Worm (Caenorhabditis elegans): ENCODE results near the gene srbc-12.
"Not testable (repeated sequence)": the region's sequence is repeated elsewhere in the genome, so short reads cannot be mapped to it uniquely, and the experiment has no call there.

srbc-12 gene

ce11 chrV:808260-808659 is 41.4 kb upstream of the srbc-12 start:
- TF ChIP-seq nhr-76 (tag; optimal IDR thresholded peaks at IDR 0.05) (no peak), ceh-43 (GFP tag; optimal IDR thresholded peaks at IDR 0.05) (no peak), unc-62 (GFP tag; optimal IDR thresholded peaks at IDR 0.05) (no peak), nhr-12 (tag; optimal IDR thresholded peaks at IDR 0.05) (no peak), cnd-1 (tag; optimal IDR thresholded peaks at IDR 0.05) (no peak), ceh-83 (GFP tag; optimal IDR thresholded peaks at IDR 0.05) (no peak), elt-1 (tag; optimal IDR thresholded peaks at IDR 0.05; ENCODE audit: borderline replicate concordance, insufficient read depth) (no peak), zip-8 (tag; optimal IDR thresholded peaks at IDR 0.05) (no peak), lin-13 (tag; optimal IDR thresholded peaks at IDR 0.05) (no peak), ces-1 (GFP tag; optimal IDR thresholded peaks at IDR 0.05) (no peak), sem-2 (GFP tag; optimal IDR thresholded peaks at IDR 0.05) (no peak), snpc-4 (tag; optimal IDR thresholded peaks at IDR 0.05) (no peak), drap-1 (GFP tag; optimal IDR thresholded peaks at IDR 0.05) (no peak), tbx-8 (GFP tag; optimal IDR thresholded peaks at IDR 0.05) (no peak)

- TF ChIP-seq nhr-237 (tag; optimal IDR thresholded peaks at IDR 0.05) (no peak), ces-1 (GFP tag; optimal IDR thresholded peaks at IDR 0.05) (peak; percentile 67)
Observed at ce11 chrV:810281-810862, 39.2 kb upstream of the srbc-12 start, which contains the start of gene R13D11.4. Gene R13D11.4, plus strand, starts transcription at chrV:810812.

- TF ChIP-seq nhr-12 (tag; optimal IDR thresholded peaks at IDR 0.05) = no peak
- TF ChIP-seq ham-2 (GFP tag; optimal IDR thresholded peaks at IDR 0.05) = no peak
- TF ChIP-seq nhr-237 (tag; optimal IDR thresholded peaks at IDR 0.05) = no peak
- TF ChIP-seq zip-8 (tag; optimal IDR thresholded peaks at IDR 0.05) = no peak
- no peak for TF ChIP-seq cnd-1 (tag; optimal IDR thresholded peaks at IDR 0.05)
- TF ChIP-seq lsy-2 (tag; optimal IDR thresholded peaks at IDR 0.05) = no peak
- TF ChIP-seq mab-5 (tag; optimal IDR thresholded peaks at IDR 0.05) = no peak
- no peak for TF ChIP-seq unc-62 (GFP tag; optimal IDR thresholded peaks at IDR 0.05)
Observed at ce11 chrV:813101-813500, 36.5 kb upstream of the srbc-12 start, which contains the start of gene R13D11.10. Gene R13D11.10, minus strand, starts transcription at chrV:813201.

- TF ChIP-seq ceh-43 (GFP tag; optimal IDR thresholded peaks at IDR 0.05) (no peak), nhr-237 (tag; optimal IDR thresholded peaks at IDR 0.05) (no peak), elt-3 (tag; optimal IDR thresholded peaks at IDR 0.05) (no peak), nhr-12 (tag; optimal IDR thresholded peaks at IDR 0.05) (no peak), flh-1 (GFP tag; optimal IDR thresholded peaks at IDR 0.05) (no peak), lin-32 (GFP tag; optimal IDR thresholded peaks at IDR 0.05) (no peak), hlh-1 (tag; optimal IDR thresholded peaks at IDR 0.05) (no peak), zip-8 (tag; optimal IDR thresholded peaks at IDR 0.05) (no peak)
Observed at ce11 chrV:814716-815115, 34.9 kb upstream of the srbc-12 start, which contains the start of gene R13D11.3. Gene R13D11.3, plus strand, starts transcription at chrV:815016.

ce11 chrV:817182-817581 is 32.4 kb upstream of the srbc-12 start, which contains the start of gene R13D11.1:
Gene R13D11.1, plus strand, starts transcription at chrV:817482.
- no peak for TF ChIP-seq mab-5 (tag; optimal IDR thresholded peaks at IDR 0.05)
- TF ChIP-seq tbx-8 (GFP tag; optimal IDR thresholded peaks at IDR 0.05) = no peak
- TF ChIP-seq nhr-28 (tag; optimal IDR thresholded peaks at IDR 0.05) = no peak
- no peak for TF ChIP-seq M03D4.4 (tag; optimal IDR thresholded peaks at IDR 0.05)
- no peak for TF ChIP-seq ceh-39 (tag; optimal IDR thresholded peaks at IDR 0.05)
- no peak for TF ChIP-seq nhr-76 (tag; optimal IDR thresholded peaks at IDR 0.05)
- TF ChIP-seq flh-1 (GFP tag; optimal IDR thresholded peaks at IDR 0.05) = no peak
- no peak for TF ChIP-seq lin-32 (GFP tag; optimal IDR thresholded peaks at IDR 0.05)
- no peak for TF ChIP-seq mls-2 (tag; optimal IDR thresholded peaks at IDR 0.05)
- TF ChIP-seq nhr-237 (tag; optimal IDR thresholded peaks at IDR 0.05) = no peak
- TF ChIP-seq ceh-83 (GFP tag; optimal IDR thresholded peaks at IDR 0.05) = no peak
- TF ChIP-seq lsy-2 (tag; optimal IDR thresholded peaks at IDR 0.05) = no peak
- no peak for TF ChIP-seq unc-39 (tag; optimal IDR thresholded peaks at IDR 0.05)
- no peak for TF ChIP-seq mep-1 (tag; optimal IDR thresholded peaks at IDR 0.05)
- TF ChIP-seq cnd-1 (tag; optimal IDR thresholded peaks at IDR 0.05) = no peak

- TF ChIP-seq mep-1 (tag; optimal IDR thresholded peaks at IDR 0.05); lin-32 (GFP tag; optimal IDR thresholded peaks at IDR 0.05); unc-39 (tag; optimal IDR thresholded peaks at IDR 0.05): not testable (repeated sequence)
Observed at ce11 chrV:820629-821028, 29.0 kb upstream of the srbc-12 start, which contains the start of gene srx-32. Gene srx-32, minus strand, starts transcription at chrV:820729.
